Worm (Caenorhabditis elegans): Measurements from ENCODE around the gene cyp-23A1.

ce11 chrII:4474005-4474655 lies 37.9 kb upstream of the cyp-23A1 start:
- TF ChIP-seq dao-5 (tag; optimal IDR thresholded peaks at IDR 0.05) (no peak), him-1 (tag; optimal IDR thresholded peaks at IDR 0.05) (no peak), W03F9.2 (tag; optimal IDR thresholded peaks at IDR 0.05) (no peak)
